Fruit fly (Drosophila melanogaster) whole organism, embryonic: Measurements from ENCODE around the gene CG32079.
A peak's percentile ranks its signal among the peaks of the same experiment; 100 is the strongest.

ENCODE experiments used
- Atf3 ChIP-seq: fragments of 200-800 bp; sonication (Bioruptor generic); optimal IDR thresholded peaks from 3 replicates; lab custom pipeline; 2016; ENCODE audit warnings: missing biosample characterization, missing genetic modification characterization
- Bgb ChIP-seq: fragments of 200-800 bp; sonication (Bioruptor generic); IDR thresholded peaks from 2 replicates; pipeline ENCODE4 v1.3.6; 2022; ENCODE audit warnings: missing biosample characterization, missing genetic modification characterization; ENCODE audit not compliant: partially characterized antibody
- CG11085 ChIP-seq: fragments of 200-800 bp; sonication (Bioruptor generic); IDR thresholded peaks from 2 replicates; pipeline ENCODE4 v1.3.6; 2022; ENCODE audit warnings: missing biosample characterization, missing genetic modification characterization
- CG12104 ChIP-seq: fragments of 200-800 bp; sonication (Bioruptor generic); optimal IDR thresholded peaks from 3 replicates; lab custom pipeline; 2016; ENCODE audit warnings: missing biosample characterization, missing genetic modification characterization
- CG13296 ChIP-seq: fragments of 200-800 bp; sonication (Bioruptor generic); optimal IDR thresholded peaks from 3 replicates; lab custom pipeline; 2018; ENCODE audit warnings: missing biosample characterization, mild to moderate bottlenecking, missing genetic modification characterization
- CG13624 ChIP-seq: fragments of 200-800 bp; sonication (Bioruptor generic); optimal IDR thresholded peaks from 2 replicates; lab custom pipeline; 2016; ENCODE audit warnings: missing biosample characterization, missing genetic modification characterization
- CG13894 ChIP-seq: fragments of 200-800 bp; sonication (Bioruptor generic); optimal IDR thresholded peaks from 3 replicates; lab custom pipeline; 2018; ENCODE audit warnings: missing biosample characterization, mild to moderate bottlenecking, missing genetic modification characterization, moderate library complexity
- CG14441 ChIP-seq: fragments of 200-800 bp; sonication (Bioruptor generic); IDR thresholded peaks from 2 replicates; pipeline ENCODE4 v1.3.6; 2022; ENCODE audit warnings: missing biosample characterization, missing genetic modification characterization
- CG14667 ChIP-seq: fragments of 200-800 bp; sonication (Bioruptor generic); IDR thresholded peaks from 2 replicates; pipeline ENCODE4 v1.3.6; 2022; ENCODE audit warnings: missing biosample characterization, missing genetic modification characterization
- CG15073 ChIP-seq: fragments of 200-800 bp; sonication (Bioruptor generic); optimal IDR thresholded peaks from 2 replicates; lab custom pipeline; 2016; ENCODE audit warnings: missing biosample characterization, missing genetic modification characterization
- CG1529 ChIP-seq: fragments of 200-800 bp; sonication (Bioruptor generic); optimal IDR thresholded peaks from 3 replicates; lab custom pipeline; 2018; ENCODE audit warnings: missing biosample characterization, missing genetic modification characterization
- CG15514 ChIP-seq: fragments of 200-800 bp; sonication (Bioruptor generic); optimal IDR thresholded peaks from 3 replicates; lab custom pipeline; 2017; ENCODE audit warnings: missing biosample characterization, missing genetic modification characterization, mild to moderate bottlenecking, moderate library complexity, missing genetic modification reagents
- CG17385 ChIP-seq: fragments of 200-800 bp; sonication (Bioruptor generic); optimal IDR thresholded peaks from 3 replicates; lab custom pipeline; 2018; ENCODE audit warnings: missing biosample characterization, mild to moderate bottlenecking, missing genetic modification characterization
- CG18262 ChIP-seq: fragments of 200-800 bp; optimal IDR thresholded peaks from 3 replicates; lab custom pipeline; 2019; ENCODE audit warnings: missing biosample characterization, mild to moderate bottlenecking, missing genetic modification characterization, moderate library complexity
- CG31365 ChIP-seq: fragments of 200-800 bp; sonication (Bioruptor generic); optimal IDR thresholded peaks from 2 replicates; lab custom pipeline; 2018; ENCODE audit warnings: missing biosample characterization, mild to moderate bottlenecking, missing genetic modification characterization
- CG4707 ChIP-seq: fragments of 200-800 bp; sonication (Bioruptor generic); optimal IDR thresholded peaks from 2 replicates; lab custom pipeline; 2018; ENCODE audit warnings: missing biosample characterization, mild to moderate bottlenecking, missing genetic modification characterization, moderate library complexity
- CG4730 ChIP-seq: fragments of 200-800 bp; sonication (Bioruptor generic); IDR thresholded peaks from 2 replicates; pipeline ENCODE4 v1.3.6; 2022; ENCODE audit warnings: missing biosample characterization, missing genetic modification characterization
- CG7839 ChIP-seq: fragments of 200-800 bp; sonication (Bioruptor generic); optimal IDR thresholded peaks from 3 replicates; lab custom pipeline; 2018; ENCODE audit warnings: missing biosample characterization, mild to moderate bottlenecking, missing genetic modification characterization, moderate library complexity
- CkIIα-i1 ChIP-seq: fragments of 200-800 bp; sonication (Bioruptor generic); IDR thresholded peaks from 2 replicates; pipeline ENCODE4 v1.3.6; 2022; ENCODE audit warnings: missing biosample characterization, missing genetic modification characterization
- Dek ChIP-seq: fragments of 200-800 bp; sonication (Bioruptor generic); optimal IDR thresholded peaks from 3 replicates; lab custom pipeline; 2019; ENCODE audit warnings: missing biosample characterization, mild to moderate bottlenecking, missing genetic modification characterization, moderate library complexity
- H15 ChIP-seq: fragments of 200-800 bp; sonication (Bioruptor generic); IDR thresholded peaks from 3 replicates; pipeline ENCODE4 v1.3.6; 2022; ENCODE audit warnings: missing biosample characterization, missing genetic modification characterization
- HLH4C ChIP-seq: fragments of 200-800 bp; sonication (Bioruptor generic); IDR thresholded peaks from 3 replicates; pipeline ENCODE4 v1.3.6; 2022; ENCODE audit warnings: missing biosample characterization, missing genetic modification characterization; ENCODE audit not compliant: partially characterized antibody
- Kr ChIP-seq: fragments of 200-800 bp; sonication (Bioruptor generic); optimal IDR thresholded peaks from 2 replicates; lab custom pipeline; 2017; ENCODE audit warnings: missing biosample characterization, mild to moderate bottlenecking, missing genetic modification characterization
- NC2β ChIP-seq: fragments of 200-800 bp; sonication (Bioruptor generic); optimal IDR thresholded peaks from 2 replicates; lab custom pipeline; 2016; ENCODE audit warnings: missing biosample characterization, missing genetic modification characterization
- NK7.1 ChIP-seq: fragments of 200-800 bp; sonication (Bioruptor generic); optimal IDR thresholded peaks from 3 replicates; lab custom pipeline; 2016; ENCODE audit warnings: missing biosample characterization, missing genetic modification characterization
- Ravus ChIP-seq: fragments of 200-800 bp; sonication (Bioruptor generic); IDR thresholded peaks from 2 replicates; pipeline ENCODE4 v1.3.6; 2022; ENCODE audit warnings: missing biosample characterization, missing genetic modification characterization
- Rfx ChIP-seq: fragments of 200-800 bp; sonication (Bioruptor generic); IDR thresholded peaks from 2 replicates; pipeline ENCODE4 v1.3.6; 2022; ENCODE audit warnings: missing biosample characterization, missing genetic modification characterization
- Sox102F ChIP-seq: fragments of 200-800 bp; sonication (Bioruptor generic); optimal IDR thresholded peaks from 2 replicates; lab custom pipeline; 2018; ENCODE audit warnings: missing biosample characterization, mild to moderate bottlenecking, missing genetic modification characterization, moderate library complexity
- Ssrp ChIP-seq: fragments of 200-800 bp; sonication (Bioruptor generic); optimal IDR thresholded peaks from 2 replicates; lab custom pipeline; 2018; ENCODE audit warnings: missing biosample characterization, mild to moderate bottlenecking, missing genetic modification characterization, moderate library complexity
- ara ChIP-seq: fragments of 200-800 bp; sonication (Bioruptor generic); IDR thresholded peaks from 2 replicates; pipeline ENCODE4 v1.3.6; 2022; ENCODE audit warnings: missing biosample characterization, missing genetic modification characterization
- ash1 ChIP-seq: fragments of 200-800 bp; sonication (Bioruptor generic); optimal IDR thresholded peaks from 2 replicates; lab custom pipeline; 2018; ENCODE audit warnings: missing biosample characterization, mild to moderate bottlenecking, missing genetic modification characterization
- bbx ChIP-seq: fragments of 200-800 bp; sonication (Bioruptor generic); IDR thresholded peaks from 2 replicates; pipeline ENCODE4 v1.3.6; 2022; ENCODE audit warnings: missing biosample characterization, missing genetic modification characterization; ENCODE audit not compliant: partially characterized antibody
- dmrt11E ChIP-seq: fragments of 200-800 bp; sonication (Bioruptor generic); optimal IDR thresholded peaks from 3 replicates; lab custom pipeline; 2018; ENCODE audit warnings: missing biosample characterization, mild to moderate bottlenecking, missing genetic modification characterization, moderate library complexity
- dysf ChIP-seq: fragments of 200-800 bp; sonication (Bioruptor generic); IDR thresholded peaks from 3 replicates; pipeline ENCODE4 v1.3.6; 2022; ENCODE audit warnings: missing biosample characterization, missing genetic modification characterization
- gce ChIP-seq: fragments of 200-800 bp; sonication (Bioruptor generic); IDR thresholded peaks from 3 replicates; pipeline ENCODE4 v1.3.6; 2022; ENCODE audit warnings: missing biosample characterization, missing genetic modification characterization
- gt ChIP-seq: fragments of 200-800 bp; sonication (Bioruptor generic); IDR thresholded peaks from 2 replicates; pipeline ENCODE4 v1.3.6; 2022; ENCODE audit warnings: missing biosample characterization, missing genetic modification characterization
- hb ChIP-seq: fragments of 200-800 bp; sonication (Bioruptor generic); IDR thresholded peaks from 3 replicates; pipeline ENCODE4 v1.3.6; 2022; ENCODE audit warnings: missing biosample characterization, missing genetic modification characterization; ENCODE audit not compliant: partially characterized antibody
- ken ChIP-seq: fragments of 200-800 bp; sonication (Bioruptor generic); IDR thresholded peaks from 3 replicates; pipeline ENCODE4 v1.3.6; 2022; ENCODE audit warnings: missing biosample characterization, missing genetic modification characterization
- lbe ChIP-seq: fragments of 200-800 bp; sonication (Bioruptor generic); optimal IDR thresholded peaks from 2 replicates; lab custom pipeline; 2016; ENCODE audit warnings: missing biosample characterization, mild to moderate bottlenecking, missing genetic modification characterization
- oc ChIP-seq: fragments of 200-800 bp; sonication (Bioruptor generic); optimal IDR thresholded peaks from 2 replicates; lab custom pipeline; 2018; ENCODE audit warnings: missing biosample characterization, mild to moderate bottlenecking, missing genetic modification characterization, moderate library complexity
- ro ChIP-seq: fragments of 200-800 bp; sonication (Bioruptor generic); IDR thresholded peaks from 2 replicates; pipeline ENCODE4 v1.3.6; 2022; ENCODE audit warnings: missing biosample characterization, missing genetic modification characterization
- sc ChIP-seq, 3 experiments: fragments of >200 bp in 2 of 3; fragments of 200-800 bp in 1 of 3; sonication (Bioruptor generic) in 1 of 3; optimal IDR thresholded peaks; 2 replicates in 2 of 3; 3 replicates in 1 of 3; lab custom pipeline; 2017; ENCODE audit warnings: mild to moderate bottlenecking in 1 of 3, missing biosample characterization in 1 of 3, missing genetic modification characterization in 1 of 3, missing genetic modification reagents in 1 of 3
- scrt ChIP-seq: fragments of 200-800 bp; sonication (Bioruptor generic); optimal IDR thresholded peaks from 2 replicates; lab custom pipeline; 2018; ENCODE audit warnings: missing biosample characterization, mild to moderate bottlenecking, missing genetic modification characterization, moderate library complexity
- seq ChIP-seq: fragments of 200-800 bp; sonication (Bioruptor generic); IDR thresholded peaks from 2 replicates; pipeline ENCODE4 v1.3.6; 2022; ENCODE audit warnings: missing biosample characterization, missing genetic modification characterization
- slou ChIP-seq: fragments of 200-800 bp; sonication (Bioruptor generic); optimal IDR thresholded peaks from 3 replicates; lab custom pipeline; 2016; ENCODE audit warnings: missing biosample characterization, missing genetic modification characterization
- sna ChIP-seq: fragments of 200-800 bp; sonication (Bioruptor generic); IDR thresholded peaks from 2 replicates; pipeline ENCODE4 v1.3.6; 2022; ENCODE audit warnings: missing biosample characterization, missing genetic modification characterization; ENCODE audit not compliant: partially characterized antibody
- tup ChIP-seq: fragments of 200-800 bp; sonication (Bioruptor generic); optimal IDR thresholded peaks from 2 replicates; lab custom pipeline; 2016; ENCODE audit warnings: missing biosample characterization, mild to moderate bottlenecking, missing genetic modification characterization, moderate library complexity
- wek ChIP-seq: fragments of 200-800 bp; sonication (Bioruptor generic); optimal IDR thresholded peaks from 3 replicates; lab custom pipeline; 2018; ENCODE audit warnings: missing biosample characterization, mild to moderate bottlenecking, missing genetic modification characterization, moderate library complexity
- zen ChIP-seq: fragments of 200-800 bp; sonication (Bioruptor generic); optimal IDR thresholded peaks from 3 replicates; lab custom pipeline; 2018; ENCODE audit warnings: missing biosample characterization, mild to moderate bottlenecking, missing genetic modification characterization, moderate library complexity
- zen2 ChIP-seq: fragments of 200-800 bp; sonication (Bioruptor generic); IDR thresholded peaks from 3 replicates; pipeline ENCODE4 v1.3.6; 2022; ENCODE audit warnings: missing biosample characterization, missing genetic modification characterization; ENCODE audit not compliant: partially characterized antibody

The CG32079 gene

dm6 chr3L:11064689-11065088 is 39.3 kb downstream of the CG32079 start, which contains the start of the genes CG32075, CG45101 and SuUR (continued):
- TF ChIP-seq seq (GFP tag; lab: Robert Waterston, UW) (peak; percentile 79), CkIIα-i1 (no peak), gt (GFP tag; lab: Robert Waterston, UW) (peak; percentile 75; the same call in 1 of the 2 replicates), CG31365 (tag; lab: Kevin White, UChicago) (no peak), Ravus (GFP tag; lab: Robert Waterston, UW) (peak; percentile 58), zen2 (GFP tag; lab: Robert Waterston, UW) (no peak), CG14441 (GFP tag; lab: Robert Waterston, UW) (peak; percentile 92), ash1 (GFP tag; lab: Kevin White, UChicago) (no peak), wek (GFP tag; lab: Kevin White, UChicago) (no peak), sc (optimal IDR thresholded peaks at IDR 0.05; lab: Kevin White, UChicago) (no peak), sc (GFP tag; optimal IDR thresholded peaks at IDR 0.05; lab: Kevin White, UChicago) (peak; percentile 63), CG18262 (peak; percentile 81), Dek (tag; lab: Kevin White, UChicago) (peak; percentile 78), sna (no peak), CG13624 (peak; percentile 93), CG15514 (GFP tag; lab: Kevin White, UChicago) (peak; percentile 78), CG11085 (GFP tag; lab: Robert Waterston, UW) (peak; percentile 64), NC2β (GFP tag; lab: Kevin White, UChicago) (peak; percentile 86), dysf (peak; percentile 87), CG4707 (GFP tag; lab: Kevin White, UChicago) (no peak), gce (GFP tag; lab: Robert Waterston, UW) (no peak), hb (no peak), CG13894 (tag; lab: Kevin White, UChicago) (no peak), NK7.1 (GFP tag; lab: Kevin White, UChicago) (peak; percentile 70), HLH4C (GFP tag; lab: Robert Waterston, UW) (no peak), Rfx (GFP tag; lab: Robert Waterston, UW) (peak; percentile 92), CG12104 (GFP tag; lab: Kevin White, UChicago) (peak; percentile 73), CG1529 (GFP tag; lab: Kevin White, UChicago) (peak; percentile 59), tup (GFP tag; lab: Kevin White, UChicago) (peak; percentile 75), CG17385 (GFP tag; lab: Kevin White, UChicago) (peak; percentile 81), CG15073 (GFP tag; lab: Kevin White, UChicago) (peak; percentile 57), slou (GFP tag; lab: Kevin White, UChicago) (peak; percentile 66), H15 (GFP tag; lab: Robert Waterston, UW) (peak; percentile 81), oc (tag; lab: Kevin White, UChicago) (peak; percentile 57), zen (tag; lab: Kevin White, UChicago) (peak; percentile 83), CG7839 (tag; lab: Kevin White, UChicago) (peak; percentile 91), CG14667 (GFP tag; lab: Robert Waterston, UW) (peak; percentile 81), lbe (peak; percentile 73), scrt (peak; percentile 60), Ssrp (tag; lab: Kevin White, UChicago) (peak; percentile 88), ken (peak; percentile 89), bbx (GFP tag; lab: Robert Waterston, UW) (no peak), ro (GFP tag; lab: Robert Waterston, UW) (peak; percentile 76), Kr (GFP tag; lab: Kevin White, UChicago) (no peak), ara (GFP tag; lab: Robert Waterston, UW) (peak; percentile 83), dmrt11E (tag; lab: Kevin White, UChicago) (peak; percentile 84), CG13296 (peak; percentile 79), CG4730 (GFP tag; lab: Robert Waterston, UW) (peak; percentile 81), Bgb (GFP tag; lab: Robert Waterston, UW) (no peak), Sox102F (GFP tag; lab: Kevin White, UChicago) (peak; percentile 91), Atf3 (GFP tag; lab: Kevin White, UChicago) (peak; percentile 89)
